Fruit fly (Drosophila melanogaster): ENCODE data around the gene Fgop2.

Fgop2 gene

dm6 chr2L:6942714-6943113 is 2.4 kb downstream of the Fgop2 start, which contains the start of gene CG18304:
CG18304 (minus strand) TSS chr2L:6942814.
- TF ChIP-seq ttk (optimal IDR thresholded peaks at IDR 0.05), result no peak
- TF ChIP-seq insv (optimal IDR thresholded peaks at IDR 0.05), result no peak

DNA sequence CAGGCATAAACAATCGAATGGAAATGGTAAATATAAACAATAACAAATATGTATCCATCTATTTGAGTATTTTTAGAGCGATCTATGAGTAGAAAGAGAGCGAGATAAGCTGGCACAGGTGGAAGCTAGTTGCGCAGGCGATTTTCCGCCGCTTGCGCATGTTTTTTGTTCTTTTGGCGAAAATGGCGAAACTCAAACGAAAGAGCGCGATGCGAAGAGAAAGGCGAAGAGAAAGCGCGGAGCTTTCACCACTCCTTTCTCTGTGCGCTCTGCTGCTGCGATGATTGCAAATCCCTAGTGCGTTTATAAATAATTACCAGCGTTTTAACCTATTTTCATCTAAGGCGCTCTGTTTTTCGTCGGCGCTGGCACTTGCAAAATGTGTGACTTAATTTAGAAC is 3.4 kb downstream of the Fgop2 start:
- TF ChIP-seq insv (optimal IDR thresholded peaks at IDR 0.05) (no peak), h (optimal IDR thresholded peaks at IDR 0.05) (no peak), Myc (optimal IDR thresholded peaks at IDR 0.05) (no peak), Sin3A (optimal IDR thresholded peaks at IDR 0.05) (no peak), psq (optimal IDR thresholded peaks at IDR 0.05) (no peak), ttk (optimal IDR thresholded peaks at IDR 0.05) (no peak)

dm6 chr2L:6939698-6940097 is 5.4 kb downstream of the Fgop2 start:
- TF ChIP-seq ttk (optimal IDR thresholded peaks at IDR 0.05) (no peak), insv (optimal IDR thresholded peaks at IDR 0.05) (no peak), Myc (optimal IDR thresholded peaks at IDR 0.05) (no peak), Sin3A (optimal IDR thresholded peaks at IDR 0.05) (no peak), h (optimal IDR thresholded peaks at IDR 0.05) (no peak), psq (optimal IDR thresholded peaks at IDR 0.05) (no peak)

DNA sequence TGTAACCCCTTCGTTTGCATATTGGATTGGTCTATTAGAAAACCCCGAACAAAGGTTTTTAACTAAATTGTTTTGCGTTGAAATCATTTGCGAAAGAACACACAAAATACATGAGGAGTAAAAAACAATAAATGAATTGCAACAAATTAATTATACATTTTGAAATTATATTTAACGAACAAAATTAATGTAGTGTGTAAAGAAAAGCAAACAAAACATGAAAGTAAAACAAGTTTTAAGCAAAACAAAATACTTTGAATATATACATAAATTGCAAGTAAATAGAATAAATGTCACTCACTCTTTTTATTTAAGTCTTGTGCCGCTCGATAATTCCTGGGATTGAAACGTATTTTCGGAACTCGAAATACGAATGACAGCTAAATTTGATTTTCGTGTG is 13.3 kb downstream of the Fgop2 start, which contains the start of gene CG43232:
Gene CG43232, plus strand, starts transcription at position 301 of the 400 bp plus-strand sequence.
- TF ChIP-seq Sin3A (optimal IDR thresholded peaks at IDR 0.05) (no peak), psq (optimal IDR thresholded peaks at IDR 0.05) (no peak), ttk (optimal IDR thresholded peaks at IDR 0.05) (no peak), h (optimal IDR thresholded peaks at IDR 0.05) (no peak), Myc (optimal IDR thresholded peaks at IDR 0.05) (no peak), insv (optimal IDR thresholded peaks at IDR 0.05) (no peak)

- no peak for TF ChIP-seq ttk (optimal IDR thresholded peaks at IDR 0.05)
- TF ChIP-seq h (optimal IDR thresholded peaks at IDR 0.05), result no peak
- TF ChIP-seq Sin3A (optimal IDR thresholded peaks at IDR 0.05), result no peak
- no peak for TF ChIP-seq insv (optimal IDR thresholded peaks at IDR 0.05)
- no peak for TF ChIP-seq Myc (optimal IDR thresholded peaks at IDR 0.05)
- no peak for TF ChIP-seq psq (optimal IDR thresholded peaks at IDR 0.05)
Measured at dm6 chr2L:6925114-6925513, 20.0 kb downstream of the Fgop2 start.

dm6 chr2L:6922091-6922753 is 22.9 kb downstream of the Fgop2 start:
- TF ChIP-seq h (optimal IDR thresholded peaks at IDR 0.05), result no peak
- no peak for TF ChIP-seq ttk (optimal IDR thresholded peaks at IDR 0.05)

DNA sequence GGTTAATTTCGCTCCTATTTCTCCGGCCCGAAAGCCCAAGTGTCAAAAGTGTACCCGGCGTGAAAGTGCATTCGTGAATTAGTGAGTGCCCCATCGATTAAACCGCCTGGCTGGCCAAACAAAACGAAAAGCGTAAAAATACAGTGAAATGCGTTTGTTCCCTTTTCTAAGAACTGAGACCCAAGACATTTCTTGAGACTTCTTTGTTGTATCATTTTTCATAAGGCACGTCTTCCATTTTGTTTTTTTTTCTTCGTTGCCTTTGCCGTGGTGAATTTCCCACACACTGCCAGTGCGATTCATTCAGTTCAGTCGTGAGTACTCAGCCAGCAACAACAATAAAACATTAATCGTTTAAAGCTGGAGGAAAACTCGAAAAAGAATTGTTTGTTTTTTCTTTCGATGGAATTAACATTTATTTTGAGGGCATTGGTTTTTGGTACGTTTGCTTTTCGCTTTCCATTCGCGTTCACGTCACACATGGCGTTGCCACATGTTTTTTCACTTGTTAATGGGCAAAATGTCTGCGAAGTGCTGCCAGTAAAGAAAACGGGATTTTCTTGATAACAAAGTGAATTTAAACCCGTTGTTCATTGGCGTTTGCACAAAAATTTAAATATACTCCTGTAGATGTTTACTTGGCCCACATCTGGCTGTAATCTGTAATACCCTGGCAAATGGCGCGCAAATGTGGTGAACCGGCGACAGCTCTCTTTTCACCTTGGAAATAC is 23.6 kb downstream of the Fgop2 start:
- TF ChIP-seq Sin3A (optimal IDR thresholded peaks at IDR 0.05), result no peak
- no peak for TF ChIP-seq Myc (optimal IDR thresholded peaks at IDR 0.05)
- TF ChIP-seq psq (optimal IDR thresholded peaks at IDR 0.05), result no peak
- no peak for TF ChIP-seq h (optimal IDR thresholded peaks at IDR 0.05)
- no peak for TF ChIP-seq ttk (optimal IDR thresholded peaks at IDR 0.05)
- TF ChIP-seq insv (optimal IDR thresholded peaks at IDR 0.05), result no peak

DNA sequence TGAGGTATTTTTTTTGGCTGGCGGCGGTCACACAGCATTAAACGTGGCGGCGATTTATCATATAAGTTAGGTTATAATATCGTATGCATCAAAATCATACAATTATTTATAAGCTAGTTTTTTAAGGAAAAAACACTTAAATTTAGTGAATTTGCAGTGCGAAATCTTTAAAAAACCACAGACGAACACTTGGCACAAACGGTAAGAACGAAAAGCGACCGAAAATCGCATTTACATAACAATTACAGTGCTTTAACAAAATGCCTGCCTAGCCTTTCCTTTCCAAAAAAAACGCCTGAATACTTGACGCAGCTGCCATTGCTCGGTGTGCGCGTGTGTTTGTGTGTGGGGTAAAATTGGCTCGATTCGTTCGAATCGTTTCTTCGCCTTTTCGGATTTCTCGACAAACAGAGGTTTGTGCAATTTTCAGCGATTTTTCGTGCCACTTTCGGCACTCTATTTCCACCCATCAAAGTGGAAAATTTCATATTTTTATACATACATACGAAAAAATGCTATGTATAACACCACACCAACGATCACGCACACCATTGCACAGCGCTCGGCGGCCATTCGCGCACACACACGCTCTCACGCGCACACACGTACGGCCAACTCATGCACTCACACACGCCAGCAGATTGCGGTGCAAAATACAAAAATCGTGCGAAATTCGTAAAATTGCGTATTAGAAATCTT is 24.3 kb downstream of the Fgop2 start, which contains the start of gene Hrb27C:
Gene Hrb27C, plus strand, starts transcription at position 44 of the 699 bp plus-strand sequence.
- TF ChIP-seq h (optimal IDR thresholded peaks at IDR 0.05) (no peak), psq (optimal IDR thresholded peaks at IDR 0.05) (no peak), Myc (optimal IDR thresholded peaks at IDR 0.05) (no peak), ttk (optimal IDR thresholded peaks at IDR 0.05) (no peak), Sin3A (optimal IDR thresholded peaks at IDR 0.05) (no peak)

- TF ChIP-seq h (optimal IDR thresholded peaks at IDR 0.05) (no peak), Myc (optimal IDR thresholded peaks at IDR 0.05) (no peak), Sin3A (optimal IDR thresholded peaks at IDR 0.05) (no peak), insv (optimal IDR thresholded peaks at IDR 0.05) (no peak), ttk (optimal IDR thresholded peaks at IDR 0.05) (no peak), psq (optimal IDR thresholded peaks at IDR 0.05) (no peak)
Measured at dm6 chr2L:6919850-6920660, 25.0 kb downstream of the Fgop2 start, which contains the start of gene x16. x16 (minus strand) TSS chr2L:6920210.

DNA sequence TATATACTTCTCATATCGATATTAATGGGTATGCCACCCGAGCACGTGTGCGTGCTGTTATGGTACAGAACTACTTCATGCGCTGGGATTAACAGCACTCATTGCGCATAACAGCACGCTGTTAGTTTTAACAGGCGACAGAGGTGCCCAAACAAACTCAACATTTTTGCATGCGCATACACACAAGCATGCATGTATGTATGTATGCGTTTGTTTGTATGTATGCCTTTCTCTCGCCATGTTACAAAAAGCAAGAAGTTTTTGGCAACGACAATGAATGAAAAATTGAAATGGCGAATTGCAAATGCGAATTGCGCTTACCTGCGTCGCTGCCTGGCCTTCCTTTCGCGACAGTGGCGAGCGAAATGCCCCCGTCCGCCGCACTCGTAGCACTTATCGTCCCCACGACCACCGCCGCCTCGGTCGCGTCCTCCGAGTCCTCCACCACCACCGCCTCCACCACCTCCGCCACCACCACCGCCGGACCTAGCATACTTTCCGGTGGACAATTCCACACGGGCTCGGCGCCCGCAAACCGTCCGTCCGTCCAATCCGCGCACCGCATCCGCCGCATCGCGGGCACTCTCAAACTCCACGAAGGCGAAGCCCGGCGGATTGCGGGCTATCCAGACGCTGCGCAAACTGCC is 25.8 kb downstream of the Fgop2 start:
- no peak for TF ChIP-seq ttk (optimal IDR thresholded peaks at IDR 0.05)
- TF ChIP-seq Myc (optimal IDR thresholded peaks at IDR 0.05), result no peak
- TF ChIP-seq psq (optimal IDR thresholded peaks at IDR 0.05), result no peak
- no peak for TF ChIP-seq Sin3A (optimal IDR thresholded peaks at IDR 0.05)
- TF ChIP-seq h (optimal IDR thresholded peaks at IDR 0.05), result no peak
- TF ChIP-seq insv (optimal IDR thresholded peaks at IDR 0.05), result no peak

DNA sequence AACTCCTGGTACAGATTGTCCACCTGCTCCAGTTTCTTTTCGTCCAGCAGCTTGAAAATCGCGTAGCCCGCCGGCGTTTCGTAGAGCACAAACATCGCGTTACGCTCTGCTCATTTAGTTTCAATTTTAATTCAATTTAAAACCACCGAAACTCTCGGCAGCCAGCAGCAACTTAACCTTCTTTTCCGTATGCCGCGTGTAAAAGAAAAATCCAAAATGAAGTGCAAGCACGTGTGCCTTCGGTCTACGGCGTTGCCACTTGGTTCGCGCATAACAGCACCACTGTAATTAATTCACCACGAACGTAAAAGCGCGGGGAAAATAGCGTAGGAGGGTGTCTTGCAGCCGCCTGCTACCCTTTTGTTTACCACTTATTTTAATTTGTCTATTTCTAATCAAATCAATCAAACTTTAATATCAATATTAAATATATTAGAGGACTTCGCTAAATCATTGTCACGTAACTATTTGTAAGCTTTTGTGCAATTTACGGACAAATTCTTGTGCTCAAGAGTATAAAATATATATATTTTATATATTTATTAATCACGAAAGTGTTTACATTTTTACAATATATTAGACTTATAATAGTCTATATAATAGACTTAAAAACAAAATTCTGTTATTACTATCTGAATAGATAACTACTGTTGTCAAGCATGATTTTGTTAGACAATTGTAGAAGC is 26.4 kb downstream of the Fgop2 start, which contains the start of gene nop5:
Gene nop5, minus strand, starts transcription at position 227 of the 686 bp plus-strand sequence.
- TF ChIP-seq Myc (optimal IDR thresholded peaks at IDR 0.05), result no peak
- TF ChIP-seq Sin3A (optimal IDR thresholded peaks at IDR 0.05), result no peak
- TF ChIP-seq ttk (optimal IDR thresholded peaks at IDR 0.05), result no peak
- no peak for TF ChIP-seq h (optimal IDR thresholded peaks at IDR 0.05)
- no peak for TF ChIP-seq psq (optimal IDR thresholded peaks at IDR 0.05)
- TF ChIP-seq insv (optimal IDR thresholded peaks at IDR 0.05), result no peak
